Worm (Caenorhabditis elegans) whole organism, late embryonic: ENCODE data around the gene F41E7.6.

Source experiments
- C38D4.7 ChIP-seq: fragments of 200-800 bp; sonication (Bioruptor generic); optimal IDR thresholded peaks from 2 replicates; lab custom pipeline; 2018; ENCODE audit warnings: mild to moderate bottlenecking, missing genetic modification characterization, moderate library complexity, missing compliant biosample characterization
- K09A11.1 ChIP-seq: sonication (generic microtip); optimal IDR thresholded peaks from 2 replicates; lab custom pipeline; 2017; ENCODE audit warnings: antibody characterized with exemption, mild to moderate bottlenecking, missing genetic modification characterization, missing compliant biosample characterization; ENCODE audit not compliant: insufficient read depth
- ahr-1 ChIP-seq: sonication (generic microtip); optimal IDR thresholded peaks from 2 replicates; lab custom pipeline; 2016; ENCODE audit warnings: missing genetic modification characterization, missing compliant biosample characterization
- ama-1 ChIP-seq: fragments of 150-350 bp; optimal IDR thresholded peaks from 2 replicates; lab custom pipeline; 2014
- ceh-18 ChIP-seq: sonication (generic microtip); optimal IDR thresholded peaks from 2 replicates; lab custom pipeline; 2016; ENCODE audit warnings: missing genetic modification characterization, missing compliant biosample characterization
- ceh-2 ChIP-seq: sonication (generic microtip); optimal IDR thresholded peaks from 2 replicates; lab custom pipeline; 2016; ENCODE audit warnings: missing genotype, missing genetic modification characterization, missing compliant biosample characterization
- ceh-22 ChIP-seq: sonication (generic microtip); optimal IDR thresholded peaks from 2 replicates; lab custom pipeline; 2017; ENCODE audit warnings: missing biosample characterization, missing genetic modification characterization
- ceh-34 ChIP-seq: sonication (generic microtip); optimal IDR thresholded peaks from 2 replicates; lab custom pipeline; 2016; ENCODE audit warnings: mild to moderate bottlenecking, missing genetic modification characterization, missing compliant biosample characterization
- ceh-48 ChIP-seq: sonication (generic microtip); optimal IDR thresholded peaks from 2 replicates; lab custom pipeline; 2016; ENCODE audit warnings: missing genetic modification characterization, inconsistent platforms, missing compliant biosample characterization
- ceh-9 ChIP-seq: sonication (generic microtip); optimal IDR thresholded peaks from 2 replicates; lab custom pipeline; 2016; ENCODE audit warnings: mild to moderate bottlenecking, missing genetic modification characterization, inconsistent platforms, missing compliant biosample characterization
- dmd-4 ChIP-seq: sonication (generic microtip); optimal IDR thresholded peaks from 2 replicates; lab custom pipeline; 2016; ENCODE audit warnings: borderline replicate concordance, missing genetic modification characterization, missing compliant biosample characterization
- dve-1 ChIP-seq: sonication (generic microtip); optimal IDR thresholded peaks from 2 replicates; lab custom pipeline; 2017; ENCODE audit warnings: antibody characterized with exemption, mild to moderate bottlenecking, missing genetic modification characterization, missing compliant biosample characterization
- ets-4 ChIP-seq: sonication (generic microtip); optimal IDR thresholded peaks from 2 replicates; lab custom pipeline; 2016; ENCODE audit warnings: missing genetic modification characterization, missing compliant biosample characterization
- fkh-10 ChIP-seq: fragments of 150-350 bp; optimal IDR thresholded peaks from 2 replicates; lab custom pipeline; 2014; ENCODE audit warnings: missing biosample characterization, missing genetic modification reagents, missing genetic modification characterization
- hlh-13 ChIP-seq: fragments of 200-800 bp; sonication (Bioruptor generic); optimal IDR thresholded peaks from 2 replicates; lab custom pipeline; 2018; ENCODE audit warnings: mild to moderate bottlenecking, missing genetic modification characterization, missing compliant biosample characterization
- hlh-8 ChIP-seq: sonication (generic microtip); optimal IDR thresholded peaks from 2 replicates; lab custom pipeline; 2016; ENCODE audit warnings: missing genotype, missing genetic modification characterization, missing compliant biosample characterization
- lim-6 ChIP-seq: sonication (generic microtip); optimal IDR thresholded peaks from 2 replicates; lab custom pipeline; 2016; ENCODE audit warnings: missing genetic modification characterization, missing compliant biosample characterization
- lin-11 ChIP-seq: fragments of 200-800 bp; sonication (Bioruptor generic); optimal IDR thresholded peaks from 2 replicates; lab custom pipeline; 2018; ENCODE audit warnings: mild to moderate bottlenecking, missing genetic modification characterization, missing compliant biosample characterization
- mec-3 ChIP-seq: sonication (generic microtip); optimal IDR thresholded peaks from 2 replicates; lab custom pipeline; 2016; ENCODE audit warnings: borderline replicate concordance, missing genetic modification characterization, missing compliant biosample characterization
- nhr-11 ChIP-seq: fragments of 150-350 bp; optimal IDR thresholded peaks from 2 replicates; lab custom pipeline; 2014; ENCODE audit warnings: missing biosample characterization, missing genetic modification characterization
- nhr-232 ChIP-seq: sonication (generic microtip); optimal IDR thresholded peaks from 2 replicates; lab custom pipeline; 2016; ENCODE audit warnings: missing genetic modification characterization, missing compliant biosample characterization
- pat-9 ChIP-seq: fragments of 200-800 bp; sonication (Bioruptor generic); optimal IDR thresholded peaks from 2 replicates; lab custom pipeline; 2018; ENCODE audit warnings: mild to moderate bottlenecking, missing genetic modification characterization, moderate library complexity, missing compliant biosample characterization
- pax-1 ChIP-seq: fragments of 150-350 bp; optimal IDR thresholded peaks from 2 replicates; lab custom pipeline; 2014; ENCODE audit warnings: missing biosample characterization, missing genetic modification characterization
- pqm-1 ChIP-seq: sonication (generic microtip); optimal IDR thresholded peaks from 2 replicates; lab custom pipeline; 2016; ENCODE audit warnings: missing genetic modification characterization, missing compliant biosample characterization
- sdc-2 ChIP-seq: sonication (generic microtip); optimal IDR thresholded peaks from 2 replicates; lab custom pipeline; 2016; ENCODE audit warnings: missing genotype, missing genetic modification characterization, missing compliant biosample characterization
- sox-2 ChIP-seq: fragments of 200-800 bp; sonication (Bioruptor generic); IDR thresholded peaks from 2 replicates; pipeline ENCODE4 v1.3.6; 2022; ENCODE audit warnings: missing genetic modification reagents, missing genetic modification characterization, missing compliant biosample characterization
- sox-4 ChIP-seq: sonication (generic microtip); optimal IDR thresholded peaks from 2 replicates; lab custom pipeline; 2017; ENCODE audit warnings: mild to moderate bottlenecking, missing genetic modification characterization, inconsistent platforms, missing compliant biosample characterization
- tbx-2 ChIP-seq: sonication (generic microtip); optimal IDR thresholded peaks from 2 replicates; lab custom pipeline; 2016; ENCODE audit warnings: missing genetic modification characterization, missing compliant biosample characterization
- ttx-3 ChIP-seq: sonication (generic microtip); optimal IDR thresholded peaks from 2 replicates; lab custom pipeline; 2016; ENCODE audit warnings: missing genetic modification reagents, missing genetic modification characterization, missing compliant biosample characterization
- unc-42 ChIP-seq: sonication (generic microtip); optimal IDR thresholded peaks from 2 replicates; lab custom pipeline; 2016; ENCODE audit warnings: missing genotype, missing genetic modification characterization, missing compliant biosample characterization
- unc-55 ChIP-seq: sonication (generic microtip); optimal IDR thresholded peaks from 2 replicates; lab custom pipeline; 2017; ENCODE audit warnings: missing biosample characterization, missing genetic modification reagents, missing genetic modification characterization
- unc-86 ChIP-seq: sonication (generic microtip); optimal IDR thresholded peaks from 2 replicates; lab custom pipeline; 2016; ENCODE audit warnings: missing genetic modification characterization, missing compliant biosample characterization

The F41E7.6 gene

ce11 chrX:10327323-10328022, 17.2 kb upstream of the F41E7.6 start, which contains the start of gene acl-5:
TSS of gene acl-5 (minus strand) at chrX:10327456.
- TF ChIP-seq ceh-9 (no peak), nhr-232 (no peak), K09A11.1 (tag; lab: Kevin White, UChicago) (no peak), ceh-34 (tag; lab: Kevin White, UChicago) (no peak)

- TF ChIP-seq ceh-22 = no peak
- no peak for TF ChIP-seq ets-4 (tag; lab: Kevin White, UChicago)
- TF ChIP-seq sox-4 (tag; lab: Kevin White, UChicago) = no peak
- no peak for TF ChIP-seq ceh-34 (tag; lab: Kevin White, UChicago)
- TF ChIP-seq sox-2 (GFP tag; lab: Robert Waterston, UW) = no peak
- no peak for TF ChIP-seq unc-86 (tag; lab: Kevin White, UChicago)
- no peak for TF ChIP-seq nhr-11 (tag; lab: Kevin White, UChicago)
- no peak for TF ChIP-seq lim-6 (tag; lab: Kevin White, UChicago)
- TF ChIP-seq ahr-1 = no peak
- no peak for TF ChIP-seq hlh-13
- TF ChIP-seq ceh-18 (tag; lab: Kevin White, UChicago) = no peak
- TF ChIP-seq lin-11 = no peak
- no peak for TF ChIP-seq ceh-2 (tag; lab: Kevin White, UChicago)
- no peak for TF ChIP-seq hlh-8 (tag; lab: Kevin White, UChicago)
- no peak for TF ChIP-seq unc-55 (GFP tag; lab: Kevin White, UChicago)
- TF ChIP-seq ceh-48 (tag; lab: Kevin White, UChicago) = no peak
- TF ChIP-seq fkh-10 (GFP tag; lab: Kevin White, UChicago) = no peak
Measured at ce11 chrX:10321401-10321800, 11.1 kb upstream of the F41E7.6 start.

ce11 chrX:10319653-10320052, 9.4 kb upstream of the F41E7.6 start:
- TF ChIP-seq unc-86 (tag; lab: Kevin White, UChicago) = no peak
- TF ChIP-seq lin-11 = no peak
- no peak for TF ChIP-seq dmd-4 (tag; lab: Kevin White, UChicago)
- no peak for TF ChIP-seq C38D4.7 (GFP tag; lab: Kevin White, UChicago)
- TF ChIP-seq dve-1 (tag; lab: Kevin White, UChicago) = no peak
- TF ChIP-seq ttx-3 (tag; lab: Kevin White, UChicago) = no peak
- no peak for TF ChIP-seq ama-1 (lab: Kevin White, UChicago)
- no peak for TF ChIP-seq sox-2 (GFP tag; lab: Robert Waterston, UW)
- TF ChIP-seq ceh-34 (tag; lab: Kevin White, UChicago) = no peak
- TF ChIP-seq ceh-18 (tag; lab: Kevin White, UChicago) = no peak
- TF ChIP-seq pqm-1 = no peak
- TF ChIP-seq pat-9 (tag; lab: Kevin White, UChicago) = no peak
- TF ChIP-seq mec-3 (tag; lab: Kevin White, UChicago) = no peak
- TF ChIP-seq pax-1 = no peak

ce11 chrX:10318437-10318836, 8.2 kb upstream of the F41E7.6 start:
- no peak for TF ChIP-seq ceh-2 (tag; lab: Kevin White, UChicago)
- no peak for TF ChIP-seq dve-1 (tag; lab: Kevin White, UChicago)
- no peak for TF ChIP-seq ceh-22
- no peak for TF ChIP-seq sdc-2 (tag; lab: Kevin White, UChicago)
- TF ChIP-seq tbx-2 (tag; lab: Kevin White, UChicago) = no peak
- TF ChIP-seq, all 69 proteins: peak for 0

ce11 chrX:10317565-10317964, 7.3 kb upstream of the F41E7.6 start, which contains the start of gene R07E3.6:
TSS of gene R07E3.6 (plus strand) at chrX:10317722.
- no peak for TF ChIP-seq unc-42 (tag; lab: Kevin White, UChicago)
- no peak for TF ChIP-seq sox-4 (tag; lab: Kevin White, UChicago)
- TF ChIP-seq, all 69 proteins: peak for 0
